Fruit fly (Drosophila melanogaster) whole organism: ENCODE measurements around the gene mRpL2.

Experiments
- CG8478 ChIP-seq: fragments of >200 bp; optimal IDR thresholded peaks from 2 replicates; lab custom pipeline; 2018; ENCODE audit warnings: inconsistent platforms
- EcR ChIP-seq, 2 experiments: fragments of >200 bp; optimal IDR thresholded peaks; 2 replicates each; lab custom pipeline; 2017; ENCODE audit warnings: missing biosample characterization in 2 of 2, missing genetic modification characterization in 2 of 2, missing genetic modification reagents in 2 of 2
- psq ChIP-seq: fragments of >200 bp; optimal IDR thresholded peaks from 2 replicates; lab custom pipeline; 2017
- usp ChIP-seq: fragments of >200 bp; optimal IDR thresholded peaks from 2 replicates; lab custom pipeline; 2017; ENCODE audit warnings: missing biosample characterization, missing genetic modification characterization, mixed read lengths

dm6 chr3L:11109454-11109853, 11.2 kb upstream of the mRpL2 start, which contains the start of the genes CG34012 and emei:
- TF ChIP-seq psq (lab: Kevin White, UChicago) (no peak), usp (GFP tag; lab: Kevin White, UChicago) (no peak), EcR (GFP tag; optimal IDR thresholded peaks at IDR 0.05; lab: Kevin White, UChicago) (no peak), CG8478 (lab: Kevin White, UChicago) (no peak)
